Worm (Caenorhabditis elegans) whole organism, early embryonic: ENCODE data around the gene piit-1.

Source experiments
- B0310.2 ChIP-seq: sonication (generic microtip); optimal IDR thresholded peaks from 2 replicates; lab custom pipeline; 2016; ENCODE audit warnings: mild to moderate bottlenecking, missing genetic modification characterization, missing compliant biosample characterization
- tra-4 ChIP-seq: sonication (generic microtip); optimal IDR thresholded peaks from 2 replicates; lab custom pipeline; 2017; ENCODE audit warnings: missing genetic modification characterization, missing compliant biosample characterization

ce11 chrV:11605227-11605626, 4.7 kb downstream of the piit-1 start:
- TF ChIP-seq B0310.2 (tag; lab: Kevin White, UChicago) (no peak), tra-4 (no peak)
